Fruit fly (Drosophila melanogaster) whole organism, prepupa: ENCODE data around the gene CG7332.

Experiments used
- Blimp-1 ChIP-seq: fragments of 200-800 bp; sonication (Bioruptor generic); optimal IDR thresholded peaks from 3 replicates; lab custom pipeline; 2017; ENCODE audit warnings: missing biosample characterization, missing genetic modification characterization, mild to moderate bottlenecking, moderate library complexity, missing genetic modification reagents
- CG10631 ChIP-seq: fragments of 200-800 bp; sonication (Bioruptor generic); optimal IDR thresholded peaks from 2 replicates; lab custom pipeline; 2016; ENCODE audit warnings: missing biosample characterization, missing genetic modification characterization
- CG10669 ChIP-seq: fragments of 200-800 bp; sonication (Bioruptor generic); optimal IDR thresholded peaks from 3 replicates; lab custom pipeline; 2018; ENCODE audit warnings: missing biosample characterization, mild to moderate bottlenecking, missing genetic modification characterization, moderate library complexity
- CG11762 ChIP-seq: fragments of 200-800 bp; sonication (Bioruptor generic); optimal IDR thresholded peaks from 3 replicates; lab custom pipeline; 2016; ENCODE audit warnings: missing biosample characterization, missing genetic modification characterization; ENCODE audit not compliant: insufficient read depth
- CG15336 ChIP-seq: fragments of 200-800 bp; sonication (Bioruptor generic); IDR thresholded peaks from 2 replicates; pipeline ENCODE4 v1.3.6; 2022; ENCODE audit warnings: missing biosample characterization, missing genetic modification characterization
- CG1621 ChIP-seq: fragments of 200-800 bp; sonication (Bioruptor generic); optimal IDR thresholded peaks from 3 replicates; lab custom pipeline; 2018; ENCODE audit warnings: missing biosample characterization, mild to moderate bottlenecking, missing genetic modification characterization
- CG3032 ChIP-seq: fragments of 200-800 bp; optimal IDR thresholded peaks from 2 replicates; lab custom pipeline; 2019; ENCODE audit warnings: missing biosample characterization, mild to moderate bottlenecking, missing genetic modification characterization, moderate library complexity
- CG31627 ChIP-seq: fragments of 200-800 bp; sonication (Bioruptor generic); optimal IDR thresholded peaks from 3 replicates; lab custom pipeline; 2016; ENCODE audit warnings: missing biosample characterization, missing genetic modification characterization
- CG32006 ChIP-seq: fragments of 200-800 bp; sonication (Bioruptor generic); optimal IDR thresholded peaks from 3 replicates; lab custom pipeline; 2017; ENCODE audit warnings: missing biosample characterization, mild to moderate bottlenecking, missing genetic modification characterization
- CG34406 ChIP-seq: fragments of 200-800 bp; sonication (Bioruptor generic); optimal IDR thresholded peaks from 3 replicates; lab custom pipeline; 2016; ENCODE audit warnings: missing biosample characterization, missing genetic modification characterization
- CG3919 ChIP-seq: fragments of 200-800 bp; sonication (Bioruptor generic); optimal IDR thresholded peaks from 3 replicates; lab custom pipeline; 2016; ENCODE audit warnings: missing biosample characterization, missing genetic modification characterization
- CG4318 ChIP-seq: fragments of 200-800 bp; sonication (Bioruptor generic); optimal IDR thresholded peaks from 3 replicates; lab custom pipeline; 2017; ENCODE audit warnings: missing biosample characterization, mild to moderate bottlenecking, missing genetic modification characterization
- CG6163 ChIP-seq: fragments of 200-800 bp; sonication (Bioruptor generic); IDR thresholded peaks from 3 replicates; pipeline ENCODE4 v1.3.6; 2022; ENCODE audit warnings: missing biosample characterization, missing genetic modification characterization
- CG6276 ChIP-seq: fragments of 200-800 bp; sonication (Bioruptor generic); optimal IDR thresholded peaks from 2 replicates; lab custom pipeline; 2017; ENCODE audit warnings: missing biosample characterization, mild to moderate bottlenecking, missing genetic modification characterization
- CG6792 ChIP-seq: fragments of 200-800 bp; sonication (Bioruptor generic); optimal IDR thresholded peaks from 3 replicates; lab custom pipeline; 2016; ENCODE audit warnings: missing biosample characterization, missing genetic modification characterization
- CG6854 ChIP-seq: fragments of 200-800 bp; sonication (Bioruptor generic); optimal IDR thresholded peaks from 2 replicates; lab custom pipeline; 2017; ENCODE audit warnings: missing biosample characterization, mild to moderate bottlenecking, missing genetic modification characterization
- CG7368 ChIP-seq: fragments of 200-800 bp; sonication (Bioruptor generic); optimal IDR thresholded peaks from 3 replicates; lab custom pipeline; 2016; ENCODE audit warnings: missing biosample characterization, missing genetic modification characterization
- CG8119 ChIP-seq: fragments of 200-800 bp; sonication (Bioruptor generic); IDR thresholded peaks from 3 replicates; pipeline ENCODE4 v1.3.6; 2022; ENCODE audit warnings: missing biosample characterization, missing genetic modification characterization
- Eip78C ChIP-seq: fragments of 200-800 bp; sonication (Bioruptor generic); peaks from one replicate; lab custom pipeline; 2016; ENCODE audit warnings: missing biosample characterization, missing genetic modification characterization
- Eip93F ChIP-seq: fragments of 200-800 bp; sonication (Bioruptor generic); optimal IDR thresholded peaks from 2 replicates; lab custom pipeline; 2016; ENCODE audit warnings: missing biosample characterization, mild to moderate bottlenecking, missing genetic modification characterization
- Ets21C ChIP-seq: fragments of 200-800 bp; sonication (Bioruptor generic); optimal IDR thresholded peaks from 3 replicates; lab custom pipeline; 2016; ENCODE audit warnings: missing biosample characterization, missing genetic modification characterization
- Hr38 ChIP-seq: sonication (Bioruptor generic); optimal IDR thresholded peaks from 2 replicates; lab custom pipeline; 2016; ENCODE audit warnings: missing biosample characterization, missing genetic modification characterization
- Hr39 ChIP-seq: fragments of 200-800 bp; sonication (Bioruptor generic); optimal IDR thresholded peaks from 2 replicates; lab custom pipeline; 2016; ENCODE audit warnings: missing biosample characterization, missing genetic modification characterization
- Hr4 ChIP-seq: fragments of 200-800 bp; sonication (Bioruptor generic); optimal IDR thresholded peaks from 3 replicates; lab custom pipeline; 2016; ENCODE audit warnings: missing biosample characterization, missing genetic modification characterization
- Met ChIP-seq: fragments of 200-800 bp; sonication (Bioruptor generic); optimal IDR thresholded peaks from 3 replicates; lab custom pipeline; 2016; ENCODE audit warnings: missing biosample characterization, missing genetic modification characterization
- OdsH ChIP-seq: fragments of 200-800 bp; sonication (Bioruptor generic); optimal IDR thresholded peaks from 3 replicates; lab custom pipeline; 2016; ENCODE audit warnings: missing biosample characterization, missing genetic modification characterization
- Smox ChIP-seq: fragments of 200-800 bp; sonication (Bioruptor generic); optimal IDR thresholded peaks from 3 replicates; lab custom pipeline; 2016; ENCODE audit warnings: missing biosample characterization, missing genetic modification characterization
- Sox102F ChIP-seq: fragments of 200-800 bp; sonication (Bioruptor generic); optimal IDR thresholded peaks from 2 replicates; lab custom pipeline; 2016; ENCODE audit warnings: missing biosample characterization, mild to moderate bottlenecking, missing genetic modification characterization
- Sox14 ChIP-seq: fragments of 200-800 bp; sonication (Bioruptor generic); optimal IDR thresholded peaks from 3 replicates; lab custom pipeline; 2016; ENCODE audit warnings: missing biosample characterization, missing genetic modification characterization
- Sox15 ChIP-seq: fragments of 200-800 bp; sonication (Bioruptor generic); optimal IDR thresholded peaks from 3 replicates; lab custom pipeline; 2016; ENCODE audit warnings: missing biosample characterization, missing genetic modification characterization
- achi ChIP-seq: fragments of 200-800 bp; sonication (Bioruptor generic); optimal IDR thresholded peaks from 3 replicates; lab custom pipeline; 2016; ENCODE audit warnings: missing biosample characterization, missing genetic modification characterization
- acj6 ChIP-seq: fragments of 200-800 bp; sonication (Bioruptor generic); optimal IDR thresholded peaks from 3 replicates; lab custom pipeline; 2016; ENCODE audit warnings: missing biosample characterization, missing genetic modification characterization
- cyc ChIP-seq: fragments of 200-800 bp; sonication (Bioruptor generic); optimal IDR thresholded peaks from 3 replicates; lab custom pipeline; 2016; ENCODE audit warnings: missing biosample characterization, missing genetic modification characterization
- dac ChIP-seq: fragments of 200-800 bp; sonication (Bioruptor generic); optimal IDR thresholded peaks from 2 replicates; lab custom pipeline; 2017; ENCODE audit warnings: missing biosample characterization, mild to moderate bottlenecking, missing genetic modification characterization
- esn ChIP-seq: fragments of 200-800 bp; sonication (Bioruptor generic); optimal IDR thresholded peaks from 2 replicates; lab custom pipeline; 2016; ENCODE audit warnings: missing biosample characterization, mild to moderate bottlenecking, missing genetic modification characterization, moderate library complexity
- fkh ChIP-seq: fragments of 200-800 bp; sonication (Bioruptor generic); optimal IDR thresholded peaks from 3 replicates; lab custom pipeline; 2017; ENCODE audit warnings: missing biosample characterization, mild to moderate bottlenecking, missing genetic modification characterization, moderate library complexity
- lz ChIP-seq: fragments of 200-800 bp; sonication (Bioruptor generic); optimal IDR thresholded peaks from 3 replicates; lab custom pipeline; 2016; ENCODE audit warnings: missing biosample characterization, missing genetic modification characterization
- net ChIP-seq: fragments of 200-800 bp; sonication (Bioruptor generic); optimal IDR thresholded peaks from 3 replicates; lab custom pipeline; 2016; ENCODE audit warnings: missing biosample characterization, missing genetic modification characterization
- pdm3 ChIP-seq: fragments of 200-800 bp; sonication (Bioruptor generic); optimal IDR thresholded peaks from 3 replicates; lab custom pipeline; 2016; ENCODE audit warnings: missing biosample characterization, missing genetic modification characterization
- salr ChIP-seq, 2 experiments: fragments of 200-800 bp; sonication (Bioruptor generic); optimal IDR thresholded peaks; 3 replicates each; lab custom pipeline; 2016 to 2018; ENCODE audit warnings: missing biosample characterization in 2 of 2, missing genetic modification characterization in 2 of 2, mild to moderate bottlenecking in 1 of 2
- spab ChIP-seq: fragments of 200-800 bp; sonication (Bioruptor generic); optimal IDR thresholded peaks from 2 replicates; lab custom pipeline; 2017; ENCODE audit warnings: missing biosample characterization, mild to moderate bottlenecking, missing genetic modification characterization, missing genetic modification reagents
- ss ChIP-seq, 2 experiments: fragments of 200-800 bp; sonication (Bioruptor generic); optimal IDR thresholded peaks; 2 replicates in 1 of 2; 3 replicates in 1 of 2; lab custom pipeline; 2017 to 2018; ENCODE audit warnings: mild to moderate bottlenecking in 2 of 2, missing biosample characterization in 2 of 2, missing genetic modification characterization in 2 of 2, moderate library complexity in 1 of 2
- svp ChIP-seq: fragments of 200-800 bp; sonication (Bioruptor generic); peaks from one replicate; lab custom pipeline; 2016; ENCODE audit warnings: missing biosample characterization, missing genetic modification characterization
- topi ChIP-seq: fragments of 200-800 bp; sonication (Bioruptor generic); optimal IDR thresholded peaks from 3 replicates; lab custom pipeline; 2016; ENCODE audit warnings: missing biosample characterization, missing genetic modification characterization
- vri ChIP-seq: fragments of 200-800 bp; sonication (Bioruptor generic); optimal IDR thresholded peaks from 3 replicates; lab custom pipeline; 2016; ENCODE audit warnings: missing biosample characterization, mild to moderate bottlenecking, missing genetic modification characterization

Gene CG7332

dm6 chrX:18843229-18844033 lies 40.9 kb upstream of the CG7332 start, which contains the start of gene htk:
Gene htk (plus strand): TSS chrX:18843663.
- TF ChIP-seq CG32006 (GFP tag; lab: Kevin White, UChicago): no peak
- TF ChIP-seq Blimp-1 (GFP tag; lab: Kevin White, UChicago): no peak
- TF ChIP-seq spab (GFP tag; lab: Kevin White, UChicago): no peak
- TF ChIP-seq esn: peak; percentile 67
- peak; percentile 44 for TF ChIP-seq CG7368
- TF ChIP-seq CG6276: no peak
- TF ChIP-seq dac (GFP tag; lab: Kevin White, UChicago): no peak
- TF ChIP-seq Met (GFP tag; lab: Kevin White, UChicago): peak; percentile 38
- peak; percentile 40 for TF ChIP-seq Sox14 (GFP tag; lab: Kevin White, UChicago)
- TF ChIP-seq CG3919 (GFP tag; lab: Kevin White, UChicago): peak; percentile 63
- TF ChIP-seq Ets21C (GFP tag; lab: Kevin White, UChicago): peak; percentile 20
- peak; percentile 3 for TF ChIP-seq CG10669 (GFP tag; lab: Kevin White, UChicago)
- peak; percentile 17 for TF ChIP-seq CG1621 (tag; lab: Kevin White, UChicago)
- TF ChIP-seq svp: peak; percentile 57
- TF ChIP-seq Eip78C: peak; percentile 91
- TF ChIP-seq salr (GFP tag; optimal IDR thresholded peaks at IDR 0.05; lab: Kevin White, UChicago): peak in 1 of 2 experiments; percentile 49
- TF ChIP-seq pdm3 (GFP tag; lab: Kevin White, UChicago): peak; percentile 60
- no peak for TF ChIP-seq Hr38 (GFP tag; lab: Kevin White, UChicago)
- no peak for TF ChIP-seq CG8119 (GFP tag; lab: Robert Waterston, UW)
- peak; percentile 42 for TF ChIP-seq fkh (GFP tag; lab: Kevin White, UChicago)
- TF ChIP-seq CG6163 (GFP tag; lab: Robert Waterston, UW): no peak
- peak; percentile 40 for TF ChIP-seq acj6 (GFP tag; lab: Kevin White, UChicago)
- TF ChIP-seq Smox (GFP tag; lab: Kevin White, UChicago): peak; percentile 35
- peak; percentile 91 for TF ChIP-seq vri
- peak; percentile 51 for TF ChIP-seq OdsH (GFP tag; lab: Kevin White, UChicago)
- TF ChIP-seq CG15336 (GFP tag; lab: Robert Waterston, UW): no peak
- no peak for TF ChIP-seq Sox15 (GFP tag; lab: Kevin White, UChicago)
- peak; percentile 11 for TF ChIP-seq achi
- peak; percentile 33 for TF ChIP-seq CG6792 (GFP tag; lab: Kevin White, UChicago)
- peak; percentile 71 for TF ChIP-seq Hr39
- TF ChIP-seq CG6854 (GFP tag; lab: Kevin White, UChicago): peak; percentile 7
- peak; percentile 79 for TF ChIP-seq cyc (GFP tag; lab: Kevin White, UChicago)
- TF ChIP-seq CG34406: no peak
- peak; percentile 78 for TF ChIP-seq CG31627 (GFP tag; lab: Kevin White, UChicago)
- TF ChIP-seq lz (GFP tag; lab: Kevin White, UChicago): peak; percentile 73
- TF ChIP-seq topi (GFP tag; lab: Kevin White, UChicago): peak; percentile 52
- TF ChIP-seq CG3032 (tag; lab: Kevin White, UChicago): peak; percentile 26
- TF ChIP-seq CG11762 (GFP tag; lab: Kevin White, UChicago): no peak

- TF ChIP-seq CG8119 (GFP tag; lab: Robert Waterston, UW) (peak; percentile 87), lz (GFP tag; lab: Kevin White, UChicago) (peak; percentile 93), Blimp-1 (GFP tag; lab: Kevin White, UChicago) (peak; percentile 73), Hr4 (GFP tag; lab: Kevin White, UChicago) (peak; percentile 87), CG6792 (GFP tag; lab: Kevin White, UChicago) (peak; percentile 85), fkh (GFP tag; lab: Kevin White, UChicago) (peak; percentile 83), ss (GFP tag; optimal IDR thresholded peaks at IDR 0.05; lab: Kevin White, UChicago) (peak; percentile 77 to 85), acj6 (GFP tag; lab: Kevin White, UChicago) (peak; percentile 83), pdm3 (GFP tag; lab: Kevin White, UChicago) (peak; percentile 90), OdsH (GFP tag; lab: Kevin White, UChicago) (peak; percentile 88), cyc (GFP tag; lab: Kevin White, UChicago) (peak; percentile 87), CG10631 (GFP tag; lab: Kevin White, UChicago) (peak; percentile 90), Ets21C (GFP tag; lab: Kevin White, UChicago) (peak; percentile 82), CG31627 (GFP tag; lab: Kevin White, UChicago) (peak; percentile 87), Smox (GFP tag; lab: Kevin White, UChicago) (peak; percentile 89), CG6854 (GFP tag; lab: Kevin White, UChicago) (peak; percentile 58), CG32006 (GFP tag; lab: Kevin White, UChicago) (peak; percentile 94), CG4318 (GFP tag; lab: Kevin White, UChicago) (peak; percentile 86), svp (peak; percentile 96), achi (peak; percentile 88), net (GFP tag; lab: Kevin White, UChicago) (peak; percentile 86), Eip93F (GFP tag; lab: Kevin White, UChicago) (peak; percentile 4), Sox102F (GFP tag; lab: Kevin White, UChicago) (peak; percentile 82)
Observed at dm6 chrX:18848338-18849021, 35.8 kb upstream of the CG7332 start, which contains the start of gene shop. Gene shop (minus strand): TSS chrX:18848566.
